Fruit fly (Drosophila melanogaster) whole organism: Measurements from ENCODE around the gene CG18814.

ENCODE experiments used
- CG8478 ChIP-seq: fragments of >200 bp; optimal IDR thresholded peaks from 2 replicates; lab custom pipeline; 2018; ENCODE audit warnings: inconsistent platforms
- Dll ChIP-seq: fragments of >200 bp; optimal IDR thresholded peaks from 2 replicates; lab custom pipeline; 2017
- EcR ChIP-seq, 2 experiments: fragments of >200 bp; optimal IDR thresholded peaks; 2 replicates each; lab custom pipeline; 2017; ENCODE audit warnings: missing biosample characterization in 2 of 2, missing genetic modification characterization in 2 of 2, missing genetic modification reagents in 2 of 2
- pan ChIP-seq: fragments of >200 bp; optimal IDR thresholded peaks from 2 replicates; lab custom pipeline; 2017
- psq ChIP-seq: fragments of >200 bp; optimal IDR thresholded peaks from 2 replicates; lab custom pipeline; 2017
- usp ChIP-seq: fragments of >200 bp; optimal IDR thresholded peaks from 2 replicates; lab custom pipeline; 2017; ENCODE audit warnings: missing biosample characterization, missing genetic modification characterization, mixed read lengths

dm6 chr3L:16364599-16364998 is 5.0 kb upstream of the CG18814 start, which contains the start of gene Cpr72Eb:
- TF ChIP-seq CG8478 (lab: Kevin White, UChicago) (no peak), EcR (GFP tag; optimal IDR thresholded peaks at IDR 0.05; lab: Kevin White, UChicago) (no peak), psq (lab: Kevin White, UChicago) (no peak), usp (GFP tag; lab: Kevin White, UChicago) (no peak), pan (lab: Kevin White, UChicago) (no peak), Dll (lab: Kevin White, UChicago) (no peak)
